Worm (Caenorhabditis elegans): Measurements from ENCODE around the gene C14C10.2.

- no peak for TF ChIP-seq mab-5 (tag; optimal IDR thresholded peaks at IDR 0.05)
- no peak for TF ChIP-seq hlh-1 (tag; optimal IDR thresholded peaks at IDR 0.05)
- TF ChIP-seq nhr-237 (tag; optimal IDR thresholded peaks at IDR 0.05) = no peak
Measured at ce11 chrV:12633046-12633445, 40.8 kb upstream of the C14C10.2 start.

Measured in whole organism, mixed stage, embryonic.